Worm (Caenorhabditis elegans): ENCODE measurements around the gene srv-30.

DNA sequence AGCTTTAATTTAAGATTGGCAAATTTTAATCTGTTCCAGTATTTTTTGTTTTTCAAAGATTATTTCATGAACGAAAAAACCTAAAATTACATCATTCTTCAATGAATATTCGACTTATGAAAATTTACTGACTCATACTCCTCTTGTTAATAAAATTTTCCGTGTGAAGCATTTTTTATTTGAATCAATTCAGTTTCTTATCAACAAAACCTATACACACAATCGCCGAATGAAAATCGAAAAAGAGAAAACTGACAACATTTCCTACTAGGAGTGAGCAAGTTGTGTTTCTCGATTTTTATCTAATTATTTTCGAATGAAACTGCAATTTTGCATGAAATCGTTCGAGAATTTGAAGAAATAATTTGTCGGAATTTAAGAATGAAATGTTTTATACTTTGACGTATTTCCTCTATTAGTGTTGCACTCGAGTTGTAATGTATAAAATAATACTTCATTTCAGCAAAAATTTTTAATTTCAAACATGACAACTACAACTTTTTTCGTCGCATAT is 38.6 kb downstream of the srv-30 start, which contains the start of gene F58F9.4:
- no peak for TF ChIP-seq him-1 (tag; optimal IDR thresholded peaks at IDR 0.05)
- TF ChIP-seq W03F9.2 (tag; optimal IDR thresholded peaks at IDR 0.05): no peak
- TF ChIP-seq dao-5 (tag; optimal IDR thresholded peaks at IDR 0.05): no peak

Data from whole organism, L4/young adult.